Fruit fly (Drosophila melanogaster): ENCODE results near the gene CG42635.

The CG42635 gene

DNA sequence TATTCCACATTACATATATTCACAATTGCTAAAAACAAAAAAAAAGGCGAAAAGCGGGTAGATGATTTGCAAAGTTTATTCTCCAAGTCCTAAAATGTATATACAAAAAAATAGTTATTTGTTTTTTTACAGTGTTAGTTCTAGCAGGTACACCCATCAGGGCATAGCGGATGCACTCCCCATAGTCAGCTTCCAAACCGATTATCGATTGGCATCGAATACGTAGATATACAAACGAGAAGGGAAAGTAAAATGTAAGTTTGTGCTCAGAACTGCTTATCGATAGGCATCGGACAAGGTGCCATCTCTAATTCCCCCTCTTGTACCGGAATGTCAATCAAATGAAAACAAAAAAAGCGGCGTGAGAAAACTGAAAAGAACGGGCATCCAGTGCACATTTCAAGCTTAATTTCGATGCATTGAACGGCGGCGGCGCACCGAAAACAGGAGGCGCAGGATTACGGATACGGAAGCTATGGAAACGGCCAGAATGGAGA is 44.6 kb upstream of the CG42635 start, which contains the start of gene CG5674 (continued):
- no peak for TF ChIP-seq ewg (GFP tag; optimal IDR thresholded peaks at IDR 0.05)
- 0 out of 3 replicates have a peak, but pooled peaks have one; percentile 26 for TF ChIP-seq so (GFP tag; IDR thresholded peaks at IDR 0.05)
- peak; percentile 59 for TF ChIP-seq CG11504 (tag; optimal IDR thresholded peaks at IDR 0.05)
- no peak for TF ChIP-seq CG8478 (optimal IDR thresholded peaks at IDR 0.05)
- TF ChIP-seq CG9437 (GFP tag; optimal IDR thresholded peaks at IDR 0.05): peak; percentile 18
- no peak for TF ChIP-seq CG6765 (GFP tag; optimal IDR thresholded peaks at IDR 0.05)
- no peak for TF ChIP-seq BtbVII (GFP tag; optimal IDR thresholded peaks at IDR 0.05)
- TF ChIP-seq Dfd (GFP tag; optimal IDR thresholded peaks at IDR 0.05): no peak
- peak; percentile 54 for TF ChIP-seq Sin3A (optimal IDR thresholded peaks at IDR 0.05)
- TF ChIP-seq CG17359 (tag; optimal IDR thresholded peaks at IDR 0.05): no peak
- no peak; the same call in 1 of the 2 replicates for TF ChIP-seq NFAT (GFP tag; IDR thresholded peaks at IDR 0.05)
- TF ChIP-seq HLH54F (GFP tag; optimal IDR thresholded peaks at IDR 0.05): peak; percentile 66
- TF ChIP-seq bsh (GFP tag; optimal IDR thresholded peaks at IDR 0.05): no peak
- 0 out of 3 replicates have a peak, but pooled peaks have one; percentile 5 for TF ChIP-seq ase (GFP tag; IDR thresholded peaks at IDR 0.05)
- no peak for TF ChIP-seq CG2202 (tag; optimal IDR thresholded peaks at IDR 0.05)
- peak; percentile 56 for TF ChIP-seq gfzf (GFP tag; optimal IDR thresholded peaks at IDR 0.05)
- peak; percentile 40 for TF ChIP-seq Mes4 (GFP tag; optimal IDR thresholded peaks at IDR 0.05)
- peak; percentile 58 for TF ChIP-seq CG9215 (GFP tag; IDR thresholded peaks at IDR 0.05)
- TF ChIP-seq Drgx (GFP tag; IDR thresholded peaks at IDR 0.05): peak; percentile 54
- TF ChIP-seq ranshi (GFP tag; IDR thresholded peaks at IDR 0.05): peak; percentile 42
- no peak for TF ChIP-seq CG12769 (tag; optimal IDR thresholded peaks at IDR 0.05)
- peak; percentile 89 for TF ChIP-seq ato (GFP tag; IDR thresholded peaks at IDR 0.05; ENCODE audit: partially characterized antibody)
- peak; percentile 85 for TF ChIP-seq MBD-R2 (GFP tag; IDR thresholded peaks at IDR 0.05)

DNA sequence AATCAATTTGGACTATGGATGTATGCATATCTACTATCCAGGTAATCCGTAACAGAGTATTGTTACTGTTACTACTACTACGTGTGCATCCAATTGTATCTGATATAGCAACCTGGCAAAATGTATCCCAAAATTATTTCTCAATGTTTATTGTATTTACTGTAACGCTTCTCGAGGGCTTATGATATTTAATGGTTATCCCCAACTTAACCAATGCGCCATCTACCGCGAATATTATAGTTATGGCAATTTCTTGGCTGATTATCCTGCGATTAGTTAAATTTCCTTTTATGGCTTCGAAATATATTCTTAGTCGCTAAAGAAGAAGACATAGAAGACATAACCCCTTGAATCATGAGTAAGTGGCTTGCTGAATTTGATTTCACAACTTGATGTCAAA is 44.0 kb upstream of the CG42635 start:
- TF ChIP-seq schlank (tag; optimal IDR thresholded peaks at IDR 0.05) (no peak), CG10979 (tag; optimal IDR thresholded peaks at IDR 0.05) (peak; percentile 64), Nf-YB (GFP tag; optimal IDR thresholded peaks at IDR 0.05) (no peak), bab2 (GFP tag; optimal IDR thresholded peaks at IDR 0.05) (no peak), toy (GFP tag; IDR thresholded peaks at IDR 0.05) (no peak), CTCF (GFP tag; optimal IDR thresholded peaks at IDR 0.05) (peak; percentile 75), Dad (GFP tag; optimal IDR thresholded peaks at IDR 0.05) (no peak)

DNA sequence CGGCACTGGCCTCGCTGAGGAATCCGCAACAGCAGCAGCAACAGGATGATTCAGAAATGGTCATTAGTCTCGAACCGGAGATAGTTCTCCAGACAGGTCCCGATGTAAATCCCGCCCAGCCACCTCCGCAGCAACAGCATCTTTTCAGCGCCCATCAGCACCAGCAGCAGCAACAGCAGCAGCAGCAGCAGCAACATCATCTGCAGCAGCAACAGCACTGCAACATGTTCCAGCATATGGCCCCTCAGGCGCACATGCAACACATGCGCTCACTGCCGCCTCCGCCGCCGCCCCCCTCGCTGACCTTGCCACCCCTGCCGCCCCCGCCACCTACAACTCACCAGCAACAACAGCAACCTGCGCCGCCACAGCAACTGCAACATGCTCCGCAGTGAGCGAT is 34.7 kb upstream of the CG42635 start:
- TF ChIP-seq unpg (GFP tag; optimal IDR thresholded peaks at IDR 0.05) (no peak), CG8924 (tag; optimal IDR thresholded peaks at IDR 0.05) (no peak), Mrtf (GFP tag; IDR thresholded peaks at IDR 0.05) (0 out of 3 replicates have a peak, but pooled peaks have one; percentile 25), lab (GFP tag; optimal IDR thresholded peaks at IDR 0.05) (no peak), crol (GFP tag; IDR thresholded peaks at IDR 0.05) (peak; percentile 35; the same call in 1 of the 2 replicates)

DNA sequence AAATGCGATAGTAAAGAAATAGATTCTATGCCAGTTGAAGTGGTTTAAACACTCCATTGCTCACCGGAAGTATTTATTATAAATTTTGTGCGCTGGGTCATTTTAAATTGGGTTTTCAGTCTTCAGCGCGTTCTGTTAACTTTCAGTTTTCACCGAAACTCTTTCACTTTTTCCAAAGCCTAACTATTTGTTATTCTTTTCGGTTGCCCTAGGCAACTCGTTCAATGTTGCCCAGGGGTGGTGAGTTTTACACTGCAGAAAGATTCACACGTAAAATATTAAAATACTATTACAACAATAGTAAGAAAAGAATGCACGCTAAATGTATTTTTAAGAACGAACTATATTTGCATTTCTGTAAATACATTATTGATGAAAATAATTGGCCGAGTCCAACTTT is 25.4 kb upstream of the CG42635 start, which contains the start of gene btv:
TSS of gene btv (minus strand) at position 101 of the 400 bp plus-strand sequence.
- TF ChIP-seq phol (tag; optimal IDR thresholded peaks at IDR 0.05) (no peak), pzg (GFP tag; optimal IDR thresholded peaks at IDR 0.05) (no peak), sens (GFP tag) (peak; percentile 56)

Measured in whole organism, embryonic.